Fruit fly (Drosophila melanogaster): ENCODE results near the gene TwdlH.
A peak's percentile ranks its signal among the peaks of the same experiment; 100 is the strongest.

TwdlH gene

dm6 chr3R:26636388-26636787 lies 2.9 kb downstream of the TwdlH start, which contains the start of gene TwdlS:
Gene TwdlS, plus strand, starts transcription at chr3R:26636688.
- no peak for TF ChIP-seq CG3726 (GFP tag; IDR thresholded peaks at IDR 0.05)

- TF ChIP-seq gce (GFP tag; IDR thresholded peaks at IDR 0.05) (no peak), CG31388 (GFP tag; optimal IDR thresholded peaks at IDR 0.05) (no peak), CG11247 (GFP tag; IDR thresholded peaks at IDR 0.05) (no peak), CG6683 (GFP tag; optimal IDR thresholded peaks at IDR 0.05) (no peak), bowl (GFP tag; IDR thresholded peaks at IDR 0.05) (no peak), jing (GFP tag; optimal IDR thresholded peaks at IDR 0.05) (no peak), onecut (GFP tag; IDR thresholded peaks at IDR 0.05) (no peak), CG2120 (GFP tag; optimal IDR thresholded peaks at IDR 0.05) (no peak), CG3281 (GFP tag; optimal IDR thresholded peaks at IDR 0.05) (no peak), crc (GFP tag; optimal IDR thresholded peaks at IDR 0.05) (no peak), CG10543 (GFP tag; optimal IDR thresholded peaks at IDR 0.05) (no peak), chm (GFP tag; IDR thresholded peaks at IDR 0.05) (no peak), tin (GFP tag; optimal IDR thresholded peaks at IDR 0.05) (no peak), CG12236 (GFP tag; optimal IDR thresholded peaks at IDR 0.05) (no peak), sens (GFP tag) (no peak), dm (GFP tag; optimal IDR thresholded peaks at IDR 0.05) (no peak), Adf1 (GFP tag; IDR thresholded peaks at IDR 0.05) (no peak), CG3726 (GFP tag; IDR thresholded peaks at IDR 0.05) (no peak), CG15269 (tag; optimal IDR thresholded peaks at IDR 0.05) (peak; percentile 13), vvl (GFP tag; IDR thresholded peaks at IDR 0.05) (peak; percentile 86), CG17186 (GFP tag; optimal IDR thresholded peaks at IDR 0.05) (no peak), danr (GFP tag; IDR thresholded peaks at IDR 0.05) (no peak), CG10321 (GFP tag; IDR thresholded peaks at IDR 0.05) (no peak), abd-A (tag; optimal IDR thresholded peaks at IDR 0.05) (peak; percentile 55), chn (GFP tag; optimal IDR thresholded peaks at IDR 0.05) (no peak), cad (GFP tag; optimal IDR thresholded peaks at IDR 0.05) (no peak), p53 (GFP tag; optimal IDR thresholded peaks at IDR 0.05) (no peak), Hmx (GFP tag; optimal IDR thresholded peaks at IDR 0.05) (no peak), Dref (GFP tag; IDR thresholded peaks at IDR 0.05) (no peak), CG15601 (tag; optimal IDR thresholded peaks at IDR 0.05) (no peak), Meics (GFP tag; optimal IDR thresholded peaks at IDR 0.05) (no peak), CG12769 (tag; optimal IDR thresholded peaks at IDR 0.05) (peak; percentile 17), CG8944 (GFP tag; optimal IDR thresholded peaks at IDR 0.05) (no peak), Ada2b (GFP tag; IDR thresholded peaks at IDR 0.05) (no peak), NC2α (GFP tag; optimal IDR thresholded peaks at IDR 0.05) (no peak), GATAe (GFP tag; conservative IDR thresholded peaks at IDR 0.05) (no peak), TFAM (GFP tag; optimal IDR thresholded peaks at IDR 0.05) (no peak), Awh (GFP tag; IDR thresholded peaks at IDR 0.05) (peak; percentile 61)
Observed at dm6 chr3R:26639503-26640075, 6.1 kb downstream of the TwdlH start, which contains the start of gene TwdlD. Gene TwdlD, plus strand, starts transcription at chr3R:26640025.

- TF ChIP-seq CG15601 (tag; optimal IDR thresholded peaks at IDR 0.05) (no peak), fu2 (GFP tag; optimal IDR thresholded peaks at IDR 0.05) (peak; percentile 7), NC2α (GFP tag; optimal IDR thresholded peaks at IDR 0.05) (peak; percentile 7), CG31388 (GFP tag; optimal IDR thresholded peaks at IDR 0.05) (no peak), CG10959 (GFP tag; IDR thresholded peaks at IDR 0.05) (no peak), en (GFP tag; optimal IDR thresholded peaks at IDR 0.05) (peak; percentile 7), CG12391 (tag; optimal IDR thresholded peaks at IDR 0.05) (no peak), CG9932 (GFP tag; IDR thresholded peaks at IDR 0.05) (peak; percentile 52), hb (GFP tag; IDR thresholded peaks at IDR 0.05; ENCODE audit: partially characterized antibody) (no peak), CG17912 (GFP tag; optimal IDR thresholded peaks at IDR 0.05) (no peak), CG9437 (GFP tag; optimal IDR thresholded peaks at IDR 0.05) (no peak), CG7963 (GFP tag; IDR thresholded peaks at IDR 0.05; ENCODE audit: partially characterized antibody) (no peak), Hand (GFP tag; optimal IDR thresholded peaks at IDR 0.05) (peak; percentile 34), CG18619 (GFP tag; optimal IDR thresholded peaks at IDR 0.05) (peak; percentile 29), CG12659 (GFP tag; optimal IDR thresholded peaks at IDR 0.05) (peak; percentile 29), Fer3 (tag; optimal IDR thresholded peaks at IDR 0.05) (peak; percentile 57)
Observed at dm6 chr3R:26654594-26654993, 21.1 kb downstream of the TwdlH start.

Data from whole organism, embryonic.